Worm (Caenorhabditis elegans) whole organism, L4 larva: ENCODE results near the gene Y38E10A.9.

ENCODE experiments used
- aly-2 ChIP-seq: sonication (generic microtip); optimal IDR thresholded peaks from 2 replicates; lab custom pipeline; 2018; ENCODE audit warnings: missing biosample characterization, missing genetic modification characterization
- nhr-25 ChIP-seq: sonication (generic microtip); optimal IDR thresholded peaks from 2 replicates; lab custom pipeline; 2017; ENCODE audit warnings: missing genetic modification characterization, mild to moderate bottlenecking, missing compliant biosample characterization, antibody characterized with exemption, moderate library complexity, borderline replicate concordance; ENCODE audit not compliant: insufficient read depth

DNA sequence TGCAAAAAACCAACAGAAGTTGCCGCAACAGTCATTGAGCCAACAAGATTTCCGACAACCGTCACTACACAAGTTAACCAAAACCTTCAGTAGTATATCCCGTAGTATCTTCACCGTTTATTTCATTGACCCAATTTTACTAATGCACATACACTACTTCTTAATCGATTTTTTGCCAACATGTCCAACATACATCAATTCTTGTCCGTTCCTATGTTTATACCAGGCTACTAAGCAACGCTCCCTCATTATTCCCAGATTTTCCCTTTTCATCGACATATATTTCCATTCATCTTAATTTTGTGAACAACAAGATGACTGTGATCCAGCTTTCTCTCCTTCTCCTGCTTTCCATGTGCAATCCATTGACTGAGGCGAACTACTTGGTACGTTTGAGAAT lies 42.9 kb upstream of the Y38E10A.9 start, which contains the start of gene F49C5.7:
- TF ChIP-seq nhr-25 (tag; lab: Kevin White, UChicago) (no peak), aly-2 (no peak)
